Worm (Caenorhabditis elegans) whole organism, L3 larva: ENCODE measurements around the gene F20B6.5.
"Not testable (repeated sequence)": the region's sequence is repeated elsewhere in the genome, so short reads cannot be mapped to it uniquely, and the experiment has no call there.

Source experiments
- R02D3.7 ChIP-seq: fragments of 150-350 bp; optimal IDR thresholded peaks from 2 replicates; lab custom pipeline; 2014; ENCODE audit warnings: missing biosample characterization, missing genetic modification characterization
- ZK546.5 ChIP-seq: sonication (generic microtip); optimal IDR thresholded peaks from 2 replicates; lab custom pipeline; 2017; ENCODE audit warnings: missing biosample characterization, missing genetic modification characterization
- aly-2 ChIP-seq: fragments of 150-350 bp; optimal IDR thresholded peaks from 2 replicates; lab custom pipeline; 2014; ENCODE audit warnings: missing biosample characterization, missing genetic modification characterization
- ama-1 ChIP-seq: fragments of 150-350 bp; optimal IDR thresholded peaks from 2 replicates; lab custom pipeline; 2018
- ceh-16 ChIP-seq: sonication (generic microtip); optimal IDR thresholded peaks from 2 replicates; lab custom pipeline; 2017; ENCODE audit warnings: missing biosample characterization, missing genetic modification characterization
- ceh-9 ChIP-seq: sonication (generic microtip); optimal IDR thresholded peaks from 2 replicates; lab custom pipeline; 2018; ENCODE audit warnings: missing biosample characterization, missing genetic modification characterization
- daf-12 ChIP-seq: fragments of 150-350 bp; optimal IDR thresholded peaks from 2 replicates; lab custom pipeline; 2014; ENCODE audit warnings: missing biosample characterization, missing genetic modification reagents, missing genetic modification characterization
- egl-27 ChIP-seq: sonication (generic microtip); optimal IDR thresholded peaks from 4 replicates; lab custom pipeline; 2017; ENCODE audit warnings: missing biosample characterization, missing genetic modification reagents, missing genetic modification characterization
- egl-5 ChIP-seq: fragments of 150-350 bp; optimal IDR thresholded peaks from 2 replicates; lab custom pipeline; 2017; ENCODE audit warnings: missing biosample characterization, missing genetic modification reagents, missing genetic modification characterization, inconsistent platforms
- elt-1 ChIP-seq: fragments of 150-350 bp; optimal IDR thresholded peaks from 2 replicates; lab custom pipeline; 2014; ENCODE audit warnings: missing biosample characterization, missing genetic modification characterization
- elt-2 ChIP-seq: sonication (generic microtip); optimal IDR thresholded peaks from 2 replicates; lab custom pipeline; 2016; ENCODE audit warnings: missing genetic modification reagents, mild to moderate bottlenecking, missing genetic modification characterization, missing compliant biosample characterization
- elt-3 ChIP-seq, 3 experiments: fragments of 150-350 bp in 1 of 3; sonication (generic microtip) in 2 of 3; optimal IDR thresholded peaks; 2 replicates in 2 of 3; 4 replicates in 1 of 3; lab custom pipeline; 2014 to 2017; ENCODE audit warnings: missing biosample characterization in 3 of 3, missing genetic modification characterization in 3 of 3
- fkh-10 ChIP-seq: sonication (generic microtip); optimal IDR thresholded peaks from 2 replicates; lab custom pipeline; 2017; ENCODE audit warnings: missing biosample characterization, missing genetic modification reagents, missing genetic modification characterization
- fkh-2 ChIP-seq: fragments of 150-350 bp; optimal IDR thresholded peaks from 2 replicates; lab custom pipeline; 2014; ENCODE audit warnings: missing biosample characterization, missing genetic modification reagents, missing genetic modification characterization
- fos-1 ChIP-seq: fragments of 150-350 bp; optimal IDR thresholded peaks from 2 replicates; lab custom pipeline; 2014; ENCODE audit warnings: missing biosample characterization, missing genetic modification characterization
- hmg-11 ChIP-seq: sonication (generic microtip); optimal IDR thresholded peaks from 2 replicates; lab custom pipeline; 2016; ENCODE audit warnings: missing genetic modification characterization, missing compliant biosample characterization
- jun-1 ChIP-seq: fragments of 150-350 bp; optimal IDR thresholded peaks from 2 replicates; lab custom pipeline; 2014; ENCODE audit warnings: missing biosample characterization, missing genetic modification reagents, missing genetic modification characterization
- lin-15B ChIP-seq: fragments of 150-350 bp; optimal IDR thresholded peaks from 2 replicates; lab custom pipeline; 2014; ENCODE audit warnings: missing biosample characterization, missing genetic modification characterization
- lin-39 ChIP-seq: fragments of 150-350 bp; optimal IDR thresholded peaks from 2 replicates; lab custom pipeline; 2018; ENCODE audit warnings: missing biosample characterization, missing genetic modification reagents, missing genetic modification characterization
- lsy-12 ChIP-seq: sonication (generic microtip); optimal IDR thresholded peaks from 2 replicates; lab custom pipeline; 2016; ENCODE audit warnings: mild to moderate bottlenecking, missing genetic modification characterization, missing compliant biosample characterization
- mdl-1 ChIP-seq: fragments of 150-350 bp; optimal IDR thresholded peaks from 2 replicates; lab custom pipeline; 2014; ENCODE audit warnings: missing biosample characterization, missing genetic modification characterization
- nfya-1 ChIP-seq: sonication (generic microtip); optimal IDR thresholded peaks from 2 replicates; lab custom pipeline; 2017; ENCODE audit warnings: missing genetic modification characterization, mild to moderate bottlenecking, missing compliant biosample characterization, antibody characterized with exemption, moderate library complexity; ENCODE audit not compliant: insufficient read depth
- nhr-11 ChIP-seq: fragments of 150-350 bp; optimal IDR thresholded peaks from 2 replicates; lab custom pipeline; 2014; ENCODE audit warnings: missing biosample characterization, missing genetic modification characterization
- nhr-12 ChIP-seq: fragments of 150-350 bp; optimal IDR thresholded peaks from 2 replicates; lab custom pipeline; 2014; ENCODE audit warnings: missing biosample characterization, missing genetic modification characterization
- nhr-23 ChIP-seq: fragments of 150-350 bp; optimal IDR thresholded peaks from 2 replicates; lab custom pipeline; 2014; ENCODE audit warnings: missing biosample characterization, missing genetic modification reagents, missing genetic modification characterization
- nhr-237 ChIP-seq: fragments of 150-350 bp; optimal IDR thresholded peaks from 2 replicates; lab custom pipeline; 2014; ENCODE audit warnings: missing biosample characterization, missing genetic modification characterization
- nhr-25 ChIP-seq: sonication (generic microtip); optimal IDR thresholded peaks from 2 replicates; lab custom pipeline; 2017; ENCODE audit warnings: missing biosample characterization, missing genetic modification characterization
- nhr-43 ChIP-seq: sonication (generic microtip); optimal IDR thresholded peaks from 2 replicates; lab custom pipeline; 2016; ENCODE audit warnings: mild to moderate bottlenecking, missing genetic modification characterization, missing compliant biosample characterization; ENCODE audit not compliant: poor library complexity, severe bottlenecking
- nhr-67 ChIP-seq: fragments of 150-350 bp; optimal IDR thresholded peaks from 2 replicates; lab custom pipeline; 2014; ENCODE audit warnings: missing biosample characterization, missing genetic modification characterization
- nhr-76 ChIP-seq: fragments of 150-350 bp; sonication (generic microtip); optimal IDR thresholded peaks from 5 replicates; lab custom pipeline; 2014; ENCODE audit warnings: missing biosample characterization, missing genetic modification characterization
- nhr-77 ChIP-seq: fragments of 150-350 bp; optimal IDR thresholded peaks from 2 replicates; lab custom pipeline; 2014; ENCODE audit warnings: missing biosample characterization, missing genetic modification characterization
- pha-4 ChIP-seq: fragments of 150-350 bp; optimal IDR thresholded peaks from 2 replicates; lab custom pipeline; 2014; ENCODE audit warnings: missing biosample characterization, missing genetic modification reagents, missing genetic modification characterization
- pqm-1 ChIP-seq: fragments of 150-350 bp; optimal IDR thresholded peaks from 2 replicates; lab custom pipeline; 2017; ENCODE audit warnings: missing biosample characterization, missing genetic modification characterization, inconsistent platforms
- sea-2 ChIP-seq: fragments of 150-350 bp; sonication (generic microtip); optimal IDR thresholded peaks from 4 replicates; lab custom pipeline; 2014; ENCODE audit warnings: missing biosample characterization, missing genetic modification reagents, missing genetic modification characterization
- skn-1 ChIP-seq: fragments of 150-350 bp; optimal IDR thresholded peaks from 2 replicates; lab custom pipeline; 2014; ENCODE audit warnings: missing biosample characterization, missing genetic modification characterization
- snpc-4 ChIP-seq: fragments of 150-350 bp; optimal IDR thresholded peaks from 2 replicates; lab custom pipeline; 2014; ENCODE audit warnings: missing biosample characterization, missing genetic modification characterization
- tbx-2 ChIP-seq: sonication (generic microtip); optimal IDR thresholded peaks from 2 replicates; lab custom pipeline; 2016; ENCODE audit warnings: mild to moderate bottlenecking, missing genetic modification characterization, missing compliant biosample characterization
- unc-39 ChIP-seq: sonication (generic microtip); optimal IDR thresholded peaks from 4 replicates; lab custom pipeline; 2017; ENCODE audit warnings: missing biosample characterization, missing genetic modification characterization
- unc-62 ChIP-seq: fragments of 150-350 bp; sonication (generic microtip); optimal IDR thresholded peaks from 4 replicates; lab custom pipeline; 2014; ENCODE audit warnings: missing biosample characterization, missing genetic modification reagents, missing genetic modification characterization
- zag-1 ChIP-seq: fragments of 150-350 bp; optimal IDR thresholded peaks from 2 replicates; lab custom pipeline; 2014; ENCODE audit warnings: missing biosample characterization, missing genetic modification characterization
- ztf-11 ChIP-seq: fragments of 150-350 bp; optimal IDR thresholded peaks from 2 replicates; lab custom pipeline; 2014; ENCODE audit warnings: missing biosample characterization, missing genetic modification characterization
- ztf-4 ChIP-seq: fragments of 150-350 bp; optimal IDR thresholded peaks from 2 replicates; lab custom pipeline; 2014; ENCODE audit warnings: missing biosample characterization, missing genetic modification characterization

F20B6.5 gene

ce11 chrX:4208495-4208894, 8.8 kb upstream of the F20B6.5 start:
- TF ChIP-seq nhr-43 (tag; lab: Kevin White, UChicago): peak; percentile 89
- no peak for TF ChIP-seq ztf-4 (tag; lab: Kevin White, UChicago)
- TF ChIP-seq ztf-11 (tag; lab: Kevin White, UChicago): no peak
- no peak for TF ChIP-seq fkh-2 (tag; lab: Kevin White, UChicago)
- TF ChIP-seq sea-2: no peak
- TF ChIP-seq nhr-25 (tag; lab: Kevin White, UChicago): peak; percentile 49
- TF ChIP-seq elt-3 (tag; optimal IDR thresholded peaks at IDR 0.05; lab: Kevin White, UChicago): peak in 1 of 3 experiments; percentile 86
- peak; percentile 69 for TF ChIP-seq nhr-23 (tag; lab: Kevin White, UChicago)
- no peak for TF ChIP-seq ZK546.5 (tag; lab: Kevin White, UChicago)
- no peak for TF ChIP-seq mdl-1 (tag; lab: Kevin White, UChicago)
- TF ChIP-seq daf-12: no peak
- TF ChIP-seq pha-4 (tag; lab: Kevin White, UChicago): peak; percentile 45
- TF ChIP-seq ceh-16: no peak
- TF ChIP-seq pqm-1 (tag; lab: Kevin White, UChicago): peak; percentile 60
- peak; percentile 8 for TF ChIP-seq fkh-10
- peak; percentile 48 for TF ChIP-seq jun-1
- peak; percentile 79 for TF ChIP-seq skn-1 (tag; lab: Kevin White, UChicago)
- no peak for TF ChIP-seq zag-1
- TF ChIP-seq elt-1 (tag; lab: Kevin White, UChicago): no peak
- TF ChIP-seq elt-2 (tag; lab: Kevin White, UChicago): peak; percentile 5
- no peak for TF ChIP-seq tbx-2 (tag; lab: Kevin White, UChicago)
- TF ChIP-seq lsy-12 (tag; lab: Kevin White, UChicago): no peak
- TF ChIP-seq nhr-77 (tag; lab: Kevin White, UChicago): peak; percentile 82
- TF ChIP-seq nfya-1 (tag; lab: Kevin White, UChicago): no peak
- peak; percentile 30 for TF ChIP-seq nhr-11 (tag; lab: Kevin White, UChicago)
- no peak for TF ChIP-seq snpc-4
- no peak for TF ChIP-seq lin-15B

- not testable (repeated sequence) for TF ChIP-seq ztf-4, pha-4, nhr-23 (tag; lab: Kevin White, UChicago)
These were observed 7.7 kb upstream of the F20B6.5 start, which contains the start of gene F20B6.9 for ce11 chrX:4207385-4207784. Gene F20B6.9 (minus strand): TSS chrX:4207485.

ce11 chrX:4202114-4202513, 2.4 kb upstream of the F20B6.5 start, which contains the start of gene F20B6.6:
Gene F20B6.6 (minus strand): TSS chrX:4202214.
- not testable (repeated sequence) for TF ChIP-seq lin-15B; skn-1 (tag; lab: Kevin White, UChicago); fkh-10

- TF ChIP-seq zag-1 (no peak), hmg-11 (tag; lab: Kevin White, UChicago) (no peak), ZK546.5 (tag; lab: Kevin White, UChicago) (no peak), nfya-1 (tag; lab: Kevin White, UChicago) (no peak), nhr-12 (tag; lab: Kevin White, UChicago) (no peak), unc-62 (GFP tag; lab: Kevin White, UChicago) (no peak), pha-4 (tag; lab: Kevin White, UChicago) (no peak), ztf-11 (tag; lab: Kevin White, UChicago) (no peak), nhr-43 (tag; lab: Kevin White, UChicago) (no peak), ceh-16 (no peak)
These were observed 3.3 kb downstream of the F20B6.5 start, which contains the start of gene F20B6.4 for ce11 chrX:4196431-4196830. Gene F20B6.4 (minus strand): TSS chrX:4196531.

- TF ChIP-seq nhr-23 (tag; lab: Kevin White, UChicago) (peak; percentile 20), daf-12 (no peak), snpc-4 (no peak), nhr-12 (tag; lab: Kevin White, UChicago) (no peak), nhr-76 (tag; lab: Kevin White, UChicago) (no peak), unc-39 (tag; lab: Kevin White, UChicago) (no peak), lsy-12 (tag; lab: Kevin White, UChicago) (no peak), R02D3.7 (tag; lab: Kevin White, UChicago) (no peak), ztf-11 (tag; lab: Kevin White, UChicago) (no peak), nhr-67 (tag; lab: Kevin White, UChicago) (no peak), zag-1 (no peak), nhr-11 (tag; lab: Kevin White, UChicago) (no peak), lin-39 (tag; lab: Kevin White, UChicago) (no peak), fos-1 (no peak), sea-2 (no peak), elt-2 (tag; lab: Kevin White, UChicago) (peak; percentile 39), skn-1 (tag; lab: Kevin White, UChicago) (no peak), aly-2 (tag; lab: Kevin White, UChicago) (peak; percentile 43), ceh-9 (tag; lab: Kevin White, UChicago) (no peak), ama-1 (no peak), egl-27 (tag; lab: Kevin White, UChicago) (no peak), nhr-237 (tag; lab: Kevin White, UChicago) (no peak), nhr-43 (tag; lab: Kevin White, UChicago) (peak; percentile 71), pqm-1 (tag; lab: Kevin White, UChicago) (no peak), egl-5 (tag; lab: Kevin White, UChicago) (no peak), nhr-77 (tag; lab: Kevin White, UChicago) (no peak)
These were observed 6.6 kb downstream of the F20B6.5 start for ce11 chrX:4193080-4193479.
